Fruit fly (Drosophila melanogaster): ENCODE results near the gene Nhe2.
A peak's percentile ranks its signal among the peaks of the same experiment; 100 is the strongest.

Gene Nhe2

dm6 chr2L:21142972-21143385 is 38.6 kb downstream of the Nhe2 start, which contains the start of gene pths (continued):
- TF ChIP-seq jumu (GFP tag; optimal IDR thresholded peaks at IDR 0.05) (peak; percentile 58), az2 (GFP tag; optimal IDR thresholded peaks at IDR 0.05) (peak; percentile 2), CG4730 (GFP tag; IDR thresholded peaks at IDR 0.05) (no peak), ac (GFP tag; optimal IDR thresholded peaks at IDR 0.05) (no peak), CG8290 (GFP tag; optimal IDR thresholded peaks at IDR 0.05) (peak; percentile 45), CG8290 (tag; optimal IDR thresholded peaks at IDR 0.05) (peak in 1 of 2 experiments; percentile 84), HLH54F (GFP tag; optimal IDR thresholded peaks at IDR 0.05) (peak; percentile 60), H2.0 (GFP tag; IDR thresholded peaks at IDR 0.05) (no peak), da (GFP tag; optimal IDR thresholded peaks at IDR 0.05) (no peak), Hey (tag; optimal IDR thresholded peaks at IDR 0.05) (no peak), CG16779 (GFP tag; IDR thresholded peaks at IDR 0.05) (no peak), jigr1 (GFP tag; IDR thresholded peaks at IDR 0.05) (no peak), chn (GFP tag; optimal IDR thresholded peaks at IDR 0.05) (no peak), crc (GFP tag; optimal IDR thresholded peaks at IDR 0.05) (no peak), BEAF-32 (GFP tag; optimal IDR thresholded peaks at IDR 0.05) (peak; percentile 91), CG13296 (GFP tag; optimal IDR thresholded peaks at IDR 0.05) (no peak), trem (tag; optimal IDR thresholded peaks at IDR 0.05) (peak; percentile 61), odd (GFP tag; optimal IDR thresholded peaks at IDR 0.05) (no peak), phol (tag; optimal IDR thresholded peaks at IDR 0.05) (peak; percentile 67), CG17802 (tag; optimal IDR thresholded peaks at IDR 0.05) (peak; percentile 95), CG18764 (GFP tag; optimal IDR thresholded peaks at IDR 0.05) (peak; percentile 4), ro (GFP tag; IDR thresholded peaks at IDR 0.05) (no peak), YL-1 (GFP tag; optimal IDR thresholded peaks at IDR 0.05) (peak; percentile 60), ken (GFP tag; IDR thresholded peaks at IDR 0.05) (peak; percentile 47; the same call in 1 of the 3 replicates), bcd (GFP tag; optimal IDR thresholded peaks at IDR 0.05) (no peak), CG10565 (GFP tag; optimal IDR thresholded peaks at IDR 0.05) (no peak), CG1602 (GFP tag; optimal IDR thresholded peaks at IDR 0.05) (peak; percentile 56), Hmr (GFP tag; optimal IDR thresholded peaks at IDR 0.05) (peak; percentile 65), pum (GFP tag; optimal IDR thresholded peaks at IDR 0.05) (peak; percentile 35), HmgZ (tag; optimal IDR thresholded peaks at IDR 0.05) (peak; percentile 3), CG4424 (GFP tag; optimal IDR thresholded peaks at IDR 0.05) (peak; percentile 33), CG12769 (tag; optimal IDR thresholded peaks at IDR 0.05) (peak; percentile 70), knrl (GFP tag; IDR thresholded peaks at IDR 0.05; ENCODE audit: partially characterized antibody) (peak; percentile 88), Ptx1 (GFP tag; IDR thresholded peaks at IDR 0.05) (peak; percentile 70), run (tag; optimal IDR thresholded peaks at IDR 0.05) (no peak), sens (GFP tag) (peak; percentile 87), br (optimal IDR thresholded peaks at IDR 0.05) (no peak), CG14710 (tag; optimal IDR thresholded peaks at IDR 0.05) (peak; percentile 67), dimm (GFP tag; IDR thresholded peaks at IDR 0.05) (no peak), CG4404 (GFP tag; IDR thresholded peaks at IDR 0.05) (no peak; the same call in 1 of the 2 replicates), ind (GFP tag; optimal IDR thresholded peaks at IDR 0.05) (peak; percentile 61), CG3281 (GFP tag; optimal IDR thresholded peaks at IDR 0.05) (no peak), Lim3 (GFP tag; IDR thresholded peaks at IDR 0.05) (no peak), lilli (GFP tag; optimal IDR thresholded peaks at IDR 0.05) (peak; percentile 44), CG11456 (GFP tag; IDR thresholded peaks at IDR 0.05) (peak; percentile 75; the same call in 1 of the 3 replicates), tin (GFP tag; optimal IDR thresholded peaks at IDR 0.05) (peak; percentile 42), CG5180 (GFP tag; optimal IDR thresholded peaks at IDR 0.05) (no peak), CG16813 (GFP tag; IDR thresholded peaks at IDR 0.05; ENCODE audit: partially characterized antibody) (peak; percentile 85), HLHmδ (GFP tag; optimal IDR thresholded peaks at IDR 0.05) (no peak), CG2678 (tag; optimal IDR thresholded peaks at IDR 0.05) (no peak), CG12155 (GFP tag; optimal IDR thresholded peaks at IDR 0.05) (no peak), CG17186 (GFP tag; optimal IDR thresholded peaks at IDR 0.05) (peak; percentile 65)

Measured in whole organism, embryonic.